Fruit fly (Drosophila melanogaster) whole organism, embryonic: ENCODE measurements around the gene GstO3.

Experiments used
- ATbp ChIP-seq: fragments of 200-800 bp; sonication (Bioruptor generic); optimal IDR thresholded peaks from 2 replicates; lab custom pipeline; 2017; ENCODE audit warnings: missing biosample characterization, mild to moderate bottlenecking, missing genetic modification characterization, missing genetic modification reagents
- Adf1 ChIP-seq: fragments of 200-800 bp; sonication (Bioruptor generic); IDR thresholded peaks from 2 replicates; pipeline ENCODE4 v1.3.6; 2022; ENCODE audit warnings: missing biosample characterization, missing genetic modification characterization
- C15 ChIP-seq: fragments of 200-800 bp; sonication (Bioruptor generic); IDR thresholded peaks from 3 replicates; pipeline ENCODE4 v1.3.6; 2022; ENCODE audit warnings: missing biosample characterization, missing genetic modification characterization
- CG11085 ChIP-seq: fragments of 200-800 bp; sonication (Bioruptor generic); IDR thresholded peaks from 2 replicates; pipeline ENCODE4 v1.3.6; 2022; ENCODE audit warnings: missing biosample characterization, missing genetic modification characterization
- CG15011 ChIP-seq: fragments of 200-800 bp; sonication (Bioruptor generic); optimal IDR thresholded peaks from 3 replicates; lab custom pipeline; 2018; ENCODE audit warnings: missing biosample characterization, mild to moderate bottlenecking, missing genetic modification characterization
- CG16813 ChIP-seq: fragments of 200-800 bp; sonication (Bioruptor generic); IDR thresholded peaks from 3 replicates; pipeline ENCODE4 v1.3.6; 2022; ENCODE audit warnings: missing biosample characterization, missing genetic modification characterization; ENCODE audit not compliant: partially characterized antibody
- CG17361 ChIP-seq: fragments of 200-800 bp; sonication (Bioruptor generic); IDR thresholded peaks from 3 replicates; pipeline ENCODE4 v1.3.6; 2022; ENCODE audit warnings: missing biosample characterization, missing genetic modification characterization
- CG17385 ChIP-seq: fragments of 200-800 bp; sonication (Bioruptor generic); optimal IDR thresholded peaks from 3 replicates; lab custom pipeline; 2018; ENCODE audit warnings: missing biosample characterization, mild to moderate bottlenecking, missing genetic modification characterization
- CG17802 ChIP-seq: fragments of 200-800 bp; sonication (Bioruptor generic); optimal IDR thresholded peaks from 2 replicates; lab custom pipeline; 2018; ENCODE audit warnings: missing biosample characterization, mild to moderate bottlenecking, missing genetic modification characterization, moderate library complexity
- CG18476 ChIP-seq: fragments of 200-800 bp; sonication (Bioruptor generic); optimal IDR thresholded peaks from 2 replicates; lab custom pipeline; 2016; ENCODE audit warnings: missing biosample characterization, mild to moderate bottlenecking, missing genetic modification characterization
- CG2120 ChIP-seq: fragments of 200-800 bp; sonication (Bioruptor generic); optimal IDR thresholded peaks from 3 replicates; lab custom pipeline; 2016; ENCODE audit warnings: missing biosample characterization, missing genetic modification characterization
- CG34376 ChIP-seq: fragments of 200-800 bp; sonication (Bioruptor generic); optimal IDR thresholded peaks from 2 replicates; lab custom pipeline; 2018; ENCODE audit warnings: missing biosample characterization, mild to moderate bottlenecking, missing genetic modification characterization
- CG5245 ChIP-seq: fragments of 200-800 bp; sonication (Bioruptor generic); optimal IDR thresholded peaks from 3 replicates; lab custom pipeline; 2016; ENCODE audit warnings: missing biosample characterization, missing genetic modification characterization
- CG6854 ChIP-seq: fragments of 200-800 bp; sonication (Bioruptor generic); optimal IDR thresholded peaks from 3 replicates; lab custom pipeline; 2017; ENCODE audit warnings: missing biosample characterization, mild to moderate bottlenecking, missing genetic modification characterization
- CG7745 ChIP-seq: fragments of 200-800 bp; sonication (Bioruptor generic); optimal IDR thresholded peaks from 2 replicates; lab custom pipeline; 2018; ENCODE audit warnings: missing biosample characterization, mild to moderate bottlenecking, missing genetic modification characterization, moderate library complexity
- CG9609 ChIP-seq: fragments of 200-800 bp; sonication (Bioruptor generic); optimal IDR thresholded peaks from 3 replicates; lab custom pipeline; 2016; ENCODE audit warnings: missing biosample characterization, missing genetic modification characterization
- D19A ChIP-seq: fragments of 200-800 bp; optimal IDR thresholded peaks from 3 replicates; lab custom pipeline; 2019; ENCODE audit warnings: missing biosample characterization, mild to moderate bottlenecking, missing genetic modification characterization, moderate library complexity
- Eip74EF ChIP-seq, 2 experiments: fragments of 200-800 bp in 1 of 2; fragments of >200 bp in 1 of 2; sonication (Bioruptor generic) in 1 of 2; optimal IDR thresholded peaks; 2 replicates each; lab custom pipeline; 2017 to 2019; ENCODE audit warnings: missing biosample characterization in 2 of 2, missing genetic modification characterization in 2 of 2, mild to moderate bottlenecking in 1 of 2, moderate library complexity in 1 of 2
- Hey ChIP-seq: fragments of 200-800 bp; sonication (Bioruptor generic); optimal IDR thresholded peaks from 3 replicates; lab custom pipeline; 2018; ENCODE audit warnings: missing biosample characterization, mild to moderate bottlenecking, missing genetic modification characterization
- HmgD ChIP-seq: fragments of 200-800 bp; sonication (Bioruptor generic); optimal IDR thresholded peaks from 3 replicates; lab custom pipeline; 2016; ENCODE audit warnings: missing biosample characterization, missing genetic modification characterization
- Neu2 ChIP-seq: fragments of 200-800 bp; sonication (Bioruptor generic); optimal IDR thresholded peaks from 3 replicates; lab custom pipeline; 2016; ENCODE audit warnings: missing biosample characterization, missing genetic modification characterization, borderline replicate concordance
- Side ChIP-seq: fragments of 200-800 bp; sonication (Bioruptor generic); optimal IDR thresholded peaks from 2 replicates; lab custom pipeline; 2016; ENCODE audit warnings: missing biosample characterization, missing genetic modification characterization
- Sin3A ChIP-seq: fragments of >200 bp; optimal IDR thresholded peaks from 2 replicates; lab custom pipeline; 2018
- Spps ChIP-seq: fragments of 200-800 bp; sonication (Bioruptor generic); optimal IDR thresholded peaks from 2 replicates; lab custom pipeline; 2018; ENCODE audit warnings: missing biosample characterization, mild to moderate bottlenecking, missing genetic modification characterization
- Sry-δ ChIP-seq: fragments of 200-800 bp; sonication (Bioruptor generic); optimal IDR thresholded peaks from 2 replicates; lab custom pipeline; 2016; ENCODE audit warnings: missing biosample characterization, missing genetic modification characterization
- Stat92E ChIP-seq, 3 experiments: fragments of >200 bp in 2 of 3; fragments of 200-800 bp in 1 of 3; sonication (Bioruptor generic) in 1 of 3; optimal IDR thresholded peaks; 2 replicates each; lab custom pipeline; 2017 to 2019; ENCODE audit warnings: missing biosample characterization in 3 of 3, missing genetic modification characterization in 3 of 3, mild to moderate bottlenecking in 1 of 3, moderate library complexity in 1 of 3
- amos ChIP-seq: fragments of 200-800 bp; sonication (Bioruptor generic); IDR thresholded peaks from 2 replicates; pipeline ENCODE4 v1.3.6; 2022; ENCODE audit warnings: missing biosample characterization, missing genetic modification characterization; ENCODE audit not compliant: partially characterized antibody
- bcd ChIP-seq: fragments of 200-800 bp; sonication (Bioruptor generic); optimal IDR thresholded peaks from 2 replicates; lab custom pipeline; 2017; ENCODE audit warnings: missing biosample characterization, mild to moderate bottlenecking, missing genetic modification characterization
- br ChIP-seq: fragments of >200 bp; optimal IDR thresholded peaks from 2 replicates; lab custom pipeline; 2017
- cato ChIP-seq: fragments of 200-800 bp; sonication (Bioruptor generic); optimal IDR thresholded peaks from 2 replicates; lab custom pipeline; 2016; ENCODE audit warnings: missing biosample characterization, missing genetic modification characterization, borderline replicate concordance
- cg ChIP-seq: fragments of 200-800 bp; sonication (Bioruptor generic); optimal IDR thresholded peaks from 3 replicates; lab custom pipeline; 2019; ENCODE audit warnings: missing biosample characterization, mild to moderate bottlenecking, missing genetic modification characterization, moderate library complexity
- chif ChIP-seq, 2 experiments: fragments of 200-800 bp; sonication (Bioruptor generic); optimal IDR thresholded peaks; 3 replicates each; lab custom pipeline; 2016; ENCODE audit warnings: missing biosample characterization in 2 of 2, missing genetic modification characterization in 2 of 2
- crol ChIP-seq: fragments of 200-800 bp; sonication (Bioruptor generic); IDR thresholded peaks from 2 replicates; pipeline ENCODE4 v1.3.6; 2022; ENCODE audit warnings: missing biosample characterization, missing genetic modification characterization
- disco-r ChIP-seq: fragments of 200-800 bp; sonication (Bioruptor generic); optimal IDR thresholded peaks from 2 replicates; lab custom pipeline; 2016; ENCODE audit warnings: missing biosample characterization, missing genetic modification characterization
- esg ChIP-seq: fragments of 200-800 bp; sonication (Bioruptor generic); conservative IDR thresholded peaks from 2 replicates; pipeline ENCODE4 v1.3.6; 2022; ENCODE audit warnings: missing biosample characterization, missing genetic modification characterization
- fd64A ChIP-seq: fragments of 200-800 bp; sonication (Bioruptor generic); optimal IDR thresholded peaks from 3 replicates; lab custom pipeline; 2018; ENCODE audit warnings: missing biosample characterization, mild to moderate bottlenecking, missing genetic modification characterization
- gem ChIP-seq: fragments of 200-800 bp; sonication (Bioruptor generic); optimal IDR thresholded peaks from 2 replicates; lab custom pipeline; 2019; ENCODE audit warnings: missing biosample characterization, mild to moderate bottlenecking, missing genetic modification characterization, moderate library complexity
- gsb-n ChIP-seq: fragments of 200-800 bp; sonication (Bioruptor generic); optimal IDR thresholded peaks from 3 replicates; lab custom pipeline; 2018; ENCODE audit warnings: missing biosample characterization, mild to moderate bottlenecking, missing genetic modification characterization
- pb ChIP-seq: fragments of 200-800 bp; sonication (Bioruptor generic); optimal IDR thresholded peaks from 3 replicates; lab custom pipeline; 2016; ENCODE audit warnings: missing biosample characterization, missing genetic modification characterization
- pfk ChIP-seq: fragments of 200-800 bp; sonication (Bioruptor generic); optimal IDR thresholded peaks from 2 replicates; lab custom pipeline; 2018; ENCODE audit warnings: missing biosample characterization, mild to moderate bottlenecking, missing genetic modification characterization, moderate library complexity
- schlank ChIP-seq: fragments of 200-800 bp; sonication (Bioruptor generic); optimal IDR thresholded peaks from 2 replicates; lab custom pipeline; 2018; ENCODE audit warnings: missing biosample characterization, mild to moderate bottlenecking, missing genetic modification characterization
- sd ChIP-seq: fragments of 200-800 bp; sonication (Bioruptor generic); optimal IDR thresholded peaks from 3 replicates; lab custom pipeline; 2018; ENCODE audit warnings: missing biosample characterization, mild to moderate bottlenecking, missing genetic modification characterization, moderate library complexity
- so ChIP-seq: fragments of 200-800 bp; sonication (Bioruptor generic); IDR thresholded peaks from 3 replicates; pipeline ENCODE4 v1.3.6; 2022; ENCODE audit warnings: missing biosample characterization, missing genetic modification characterization
- sob ChIP-seq: fragments of 200-800 bp; sonication (Bioruptor generic); IDR thresholded peaks from 2 replicates; pipeline ENCODE4 v1.3.6; 2022; ENCODE audit warnings: missing biosample characterization, missing genetic modification characterization
- tll ChIP-seq, 2 experiments: fragments of 200-800 bp in 1 of 2; fragments of >200 bp in 1 of 2; sonication (Bioruptor generic) in 1 of 2; optimal IDR thresholded peaks; 2 replicates each; lab custom pipeline; 2017 to 2019; ENCODE audit warnings: missing biosample characterization in 2 of 2, missing genetic modification characterization in 2 of 2, mild to moderate bottlenecking in 1 of 2, moderate library complexity in 1 of 2
- zfh1 ChIP-seq: fragments of 200-800 bp; sonication (Bioruptor generic); IDR thresholded peaks from 3 replicates; pipeline ENCODE4 v1.3.6; 2022; ENCODE audit warnings: missing biosample characterization, missing genetic modification characterization
- zfh2 ChIP-seq: fragments of 200-800 bp; sonication (Bioruptor generic); optimal IDR thresholded peaks from 2 replicates; lab custom pipeline; 2016; ENCODE audit warnings: missing biosample characterization, missing genetic modification characterization

Gene GstO3

DNA sequence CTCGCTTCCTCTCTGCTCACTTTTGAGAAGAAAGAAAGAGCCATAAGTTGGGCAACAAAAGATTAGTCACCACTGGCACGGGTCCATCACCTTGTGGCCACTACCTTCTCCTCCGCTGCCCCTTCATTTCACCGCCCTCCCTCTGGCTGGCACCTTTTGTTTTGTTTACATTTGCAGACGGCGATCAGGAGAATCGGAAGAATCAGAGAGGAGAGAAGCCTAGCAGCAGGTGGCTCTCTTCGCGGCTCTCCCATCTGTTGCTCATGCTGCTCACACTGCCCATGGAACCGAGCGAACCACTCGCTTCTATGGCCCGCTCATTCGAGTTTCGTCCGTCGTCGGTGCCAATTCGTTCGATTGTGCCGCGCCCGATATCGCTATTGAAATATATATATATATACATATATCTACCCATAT, 27.7 kb downstream of the GstO3 start (continued):
- TF ChIP-seq crol (peak; percentile 97), HmgD (GFP tag; lab: Kevin White, UChicago) (no peak), pb (GFP tag; lab: Kevin White, UChicago) (no peak), Side (GFP tag; lab: Kevin White, UChicago) (no peak), D19A (tag; lab: Kevin White, UChicago) (no peak), Adf1 (GFP tag; lab: Robert Waterston, UW) (no peak), zfh1 (GFP tag; lab: Robert Waterston, UW) (no peak), CG2120 (GFP tag; lab: Kevin White, UChicago) (no peak), CG9609 (no peak), gsb-n (tag; lab: Kevin White, UChicago) (no peak), CG34376 (GFP tag; lab: Kevin White, UChicago) (no peak), CG7745 (tag; lab: Kevin White, UChicago) (no peak), cg (GFP tag; lab: Kevin White, UChicago) (no peak), chif (GFP tag; optimal IDR thresholded peaks at IDR 0.05; lab: Kevin White, UChicago) (no peak), CG15011 (GFP tag; lab: Kevin White, UChicago) (no peak), cato (GFP tag; lab: Kevin White, UChicago) (no peak), Neu2 (no peak), amos (no peak; the same call in 1 of the 2 replicates), Spps (tag; lab: Kevin White, UChicago) (no peak), br (lab: Kevin White, UChicago) (no peak), gem (no peak), sob (GFP tag; lab: Robert Waterston, UW) (0 out of 2 replicates have a peak, but pooled peaks have one; percentile 36), sd (tag; lab: Kevin White, UChicago) (no peak), fd64A (GFP tag; lab: Kevin White, UChicago) (no peak), esg (GFP tag; lab: Robert Waterston, UW) (no peak), bcd (GFP tag; lab: Kevin White, UChicago) (no peak), Sin3A (lab: Kevin White, UChicago) (no peak), CG16813 (no peak), zfh2 (GFP tag; lab: Kevin White, UChicago) (no peak), so (peak; percentile 48; the same call in 2 of the 3 replicates), CG6854 (GFP tag; lab: Kevin White, UChicago) (no peak), pfk (GFP tag; lab: Kevin White, UChicago) (peak; percentile 29), Stat92E (GFP tag; optimal IDR thresholded peaks at IDR 0.05; lab: Kevin White, UChicago) (peak in 1 of 3 experiments; percentile 59), CG17802 (tag; lab: Kevin White, UChicago) (no peak), CG5245 (GFP tag; lab: Kevin White, UChicago) (no peak), disco-r (GFP tag; lab: Kevin White, UChicago) (no peak), schlank (tag; lab: Kevin White, UChicago) (no peak), ATbp (no peak), CG18476 (GFP tag; lab: Kevin White, UChicago) (no peak), Eip74EF (GFP tag; optimal IDR thresholded peaks at IDR 0.05; lab: Kevin White, UChicago) (peak in 1 of 2 experiments; percentile 28), tll (GFP tag; optimal IDR thresholded peaks at IDR 0.05; lab: Kevin White, UChicago) (no peak), Sry-δ (GFP tag; lab: Kevin White, UChicago) (no peak), CG17361 (GFP tag; lab: Robert Waterston, UW) (no peak), C15 (GFP tag; lab: Robert Waterston, UW) (no peak), CG11085 (GFP tag; lab: Robert Waterston, UW) (no peak), Hey (tag; lab: Kevin White, UChicago) (no peak), CG17385 (GFP tag; lab: Kevin White, UChicago) (peak; percentile 52)
